Fruit fly (Drosophila melanogaster) whole organism, embryonic: ENCODE results near the gene rhea.

Source experiments
- Antp ChIP-seq: fragments of 200-800 bp; sonication (Bioruptor generic); optimal IDR thresholded peaks from 3 replicates; lab custom pipeline; 2016; ENCODE audit warnings: missing biosample characterization, missing genetic modification characterization
- Atf6 ChIP-seq: fragments of 200-800 bp; sonication (Bioruptor generic); IDR thresholded peaks from 2 replicates; pipeline ENCODE4 v1.3.6; 2022; ENCODE audit warnings: missing biosample characterization, missing genetic modification characterization
- Bdp1 ChIP-seq: fragments of 200-800 bp; sonication (Bioruptor generic); optimal IDR thresholded peaks from 3 replicates; lab custom pipeline; 2016; ENCODE audit warnings: missing biosample characterization, missing genetic modification characterization
- C15 ChIP-seq: fragments of 200-800 bp; sonication (Bioruptor generic); IDR thresholded peaks from 3 replicates; pipeline ENCODE4 v1.3.6; 2022; ENCODE audit warnings: missing biosample characterization, missing genetic modification characterization
- CG10321 ChIP-seq: fragments of 200-800 bp; sonication (Bioruptor generic); IDR thresholded peaks from 2 replicates; pipeline ENCODE4 v1.3.6; 2022; ENCODE audit warnings: missing biosample characterization, missing genetic modification characterization
- CG12155 ChIP-seq: fragments of 200-800 bp; sonication (Bioruptor generic); optimal IDR thresholded peaks from 3 replicates; lab custom pipeline; 2016; ENCODE audit warnings: missing biosample characterization, missing genetic modification characterization
- CG1233 ChIP-seq: fragments of 200-800 bp; sonication (Bioruptor generic); optimal IDR thresholded peaks from 4 replicates; lab custom pipeline; 2018; ENCODE audit warnings: missing biosample characterization, mild to moderate bottlenecking, missing genetic modification characterization
- CG13775 ChIP-seq: fragments of 200-800 bp; sonication (Bioruptor generic); optimal IDR thresholded peaks from 3 replicates; lab custom pipeline; 2017; ENCODE audit warnings: missing biosample characterization, mild to moderate bottlenecking, missing genetic modification characterization
- CG14965 ChIP-seq: fragments of 200-800 bp; sonication (Bioruptor generic); optimal IDR thresholded peaks from 2 replicates; lab custom pipeline; 2016; ENCODE audit warnings: missing biosample characterization, missing genetic modification characterization, borderline replicate concordance
- CG15073 ChIP-seq: fragments of 200-800 bp; sonication (Bioruptor generic); optimal IDR thresholded peaks from 2 replicates; lab custom pipeline; 2016; ENCODE audit warnings: missing biosample characterization, missing genetic modification characterization
- CG15269 ChIP-seq: fragments of 200-800 bp; sonication (Bioruptor generic); optimal IDR thresholded peaks from 2 replicates; lab custom pipeline; 2018; ENCODE audit warnings: missing biosample characterization, mild to moderate bottlenecking, missing genetic modification characterization, moderate library complexity
- CG17802 ChIP-seq: fragments of 200-800 bp; sonication (Bioruptor generic); optimal IDR thresholded peaks from 2 replicates; lab custom pipeline; 2018; ENCODE audit warnings: missing biosample characterization, mild to moderate bottlenecking, missing genetic modification characterization, moderate library complexity
- CG2129 ChIP-seq: fragments of 200-800 bp; sonication (Bioruptor generic); IDR thresholded peaks from 2 replicates; pipeline ENCODE4 v1.3.6; 2022; ENCODE audit warnings: missing biosample characterization, missing genetic modification characterization; ENCODE audit not compliant: partially characterized antibody
- CG3065 ChIP-seq: fragments of 200-800 bp; sonication (Bioruptor generic); optimal IDR thresholded peaks from 2 replicates; lab custom pipeline; 2016; ENCODE audit warnings: missing biosample characterization, missing genetic modification characterization
- CG31441 ChIP-seq: fragments of 200-800 bp; sonication (Bioruptor generic); IDR thresholded peaks from 2 replicates; pipeline ENCODE4 v1.3.6; 2022; ENCODE audit warnings: missing biosample characterization, missing genetic modification characterization
- CG3163 ChIP-seq: fragments of 200-800 bp; sonication (Bioruptor generic); optimal IDR thresholded peaks from 3 replicates; lab custom pipeline; 2016; ENCODE audit warnings: missing biosample characterization, missing genetic modification characterization
- CG33557 ChIP-seq: fragments of 200-800 bp; sonication (Bioruptor generic); optimal IDR thresholded peaks from 2 replicates; lab custom pipeline; 2019; ENCODE audit warnings: missing biosample characterization, mild to moderate bottlenecking, missing genetic modification characterization, moderate library complexity
- CG34422 ChIP-seq: fragments of 200-800 bp; sonication (Bioruptor generic); IDR thresholded peaks from 3 replicates; pipeline ENCODE4 v1.3.6; 2022; ENCODE audit warnings: missing biosample characterization, missing genetic modification characterization
- CG6272 ChIP-seq: fragments of 200-800 bp; sonication (Bioruptor generic); IDR thresholded peaks from 2 replicates; pipeline ENCODE4 v1.3.6; 2022; ENCODE audit warnings: missing biosample characterization, missing genetic modification characterization
- CG8290 ChIP-seq, 3 experiments: fragments of 200-800 bp; sonication (Bioruptor generic); optimal IDR thresholded peaks; 2 replicates each; lab custom pipeline; 2016 to 2019; ENCODE audit warnings: missing biosample characterization in 3 of 3, missing genetic modification characterization in 3 of 3, mild to moderate bottlenecking in 2 of 3, moderate library complexity in 1 of 3
- CG9797 ChIP-seq: fragments of 200-800 bp; sonication (Bioruptor generic); optimal IDR thresholded peaks from 3 replicates; lab custom pipeline; 2018; ENCODE audit warnings: missing biosample characterization, mild to moderate bottlenecking, missing genetic modification characterization
- GATAe ChIP-seq: fragments of 200-800 bp; sonication (Bioruptor generic); conservative IDR thresholded peaks from 2 replicates; pipeline ENCODE4 v1.3.6; 2022; ENCODE audit warnings: missing biosample characterization, missing genetic modification characterization
- H15 ChIP-seq: fragments of 200-800 bp; sonication (Bioruptor generic); IDR thresholded peaks from 3 replicates; pipeline ENCODE4 v1.3.6; 2022; ENCODE audit warnings: missing biosample characterization, missing genetic modification characterization
- Hey ChIP-seq: fragments of 200-800 bp; sonication (Bioruptor generic); optimal IDR thresholded peaks from 3 replicates; lab custom pipeline; 2018; ENCODE audit warnings: missing biosample characterization, mild to moderate bottlenecking, missing genetic modification characterization
- Mad ChIP-seq: fragments of 200-800 bp; sonication (Bioruptor generic); optimal IDR thresholded peaks from 2 replicates; lab custom pipeline; 2016; ENCODE audit warnings: missing biosample characterization, missing genetic modification characterization
- NfI ChIP-seq: fragments of 200-800 bp; sonication (Bioruptor generic); optimal IDR thresholded peaks from 3 replicates; lab custom pipeline; 2018; ENCODE audit warnings: missing biosample characterization, mild to moderate bottlenecking, missing genetic modification characterization, moderate library complexity
- Ptx1 ChIP-seq: fragments of 200-800 bp; sonication (Bioruptor generic); IDR thresholded peaks from 2 replicates; pipeline ENCODE4 v1.3.6; 2022; ENCODE audit warnings: missing biosample characterization, missing genetic modification characterization
- Sin3A ChIP-seq: fragments of >200 bp; optimal IDR thresholded peaks from 2 replicates; lab custom pipeline; 2018
- Vsx1 ChIP-seq: fragments of 200-800 bp; sonication (Bioruptor generic); optimal IDR thresholded peaks from 2 replicates; lab custom pipeline; 2017; ENCODE audit warnings: missing biosample characterization, mild to moderate bottlenecking, missing genetic modification characterization, missing genetic modification reagents
- aop ChIP-seq: fragments of 200-800 bp; sonication (Bioruptor generic); IDR thresholded peaks from 2 replicates; pipeline ENCODE4 v1.3.6; 2022; ENCODE audit warnings: missing biosample characterization, missing genetic modification characterization
- ato ChIP-seq: fragments of 200-800 bp; sonication (Bioruptor generic); IDR thresholded peaks from 2 replicates; pipeline ENCODE4 v1.3.6; 2022; ENCODE audit warnings: missing biosample characterization, missing genetic modification characterization; ENCODE audit not compliant: partially characterized antibody
- dati ChIP-seq: fragments of 200-800 bp; sonication (Bioruptor generic); IDR thresholded peaks from 2 replicates; pipeline ENCODE4 v1.3.6; 2022; ENCODE audit warnings: missing biosample characterization, missing genetic modification characterization
- disco-r ChIP-seq: fragments of 200-800 bp; sonication (Bioruptor generic); optimal IDR thresholded peaks from 2 replicates; lab custom pipeline; 2016; ENCODE audit warnings: missing biosample characterization, missing genetic modification characterization
- dm ChIP-seq: fragments of 200-800 bp; sonication (Bioruptor generic); optimal IDR thresholded peaks from 3 replicates; lab custom pipeline; 2016; ENCODE audit warnings: missing biosample characterization, missing genetic modification characterization
- fd64A ChIP-seq: fragments of 200-800 bp; sonication (Bioruptor generic); optimal IDR thresholded peaks from 3 replicates; lab custom pipeline; 2018; ENCODE audit warnings: missing biosample characterization, mild to moderate bottlenecking, missing genetic modification characterization
- gcm2 ChIP-seq: fragments of 200-800 bp; sonication (Bioruptor generic); optimal IDR thresholded peaks from 2 replicates; lab custom pipeline; 2016; ENCODE audit warnings: missing biosample characterization, missing genetic modification characterization
- gsb-n ChIP-seq: fragments of 200-800 bp; sonication (Bioruptor generic); optimal IDR thresholded peaks from 3 replicates; lab custom pipeline; 2018; ENCODE audit warnings: missing biosample characterization, mild to moderate bottlenecking, missing genetic modification characterization
- lola ChIP-seq, 3 experiments: fragments of >200 bp in 2 of 3; fragments of 200-800 bp in 1 of 3; sonication (Bioruptor generic) in 1 of 3; optimal IDR thresholded peaks; 2 replicates each; lab custom pipeline; 2017 to 2019; ENCODE audit warnings: missing biosample characterization in 3 of 3, missing genetic modification characterization in 3 of 3, mild to moderate bottlenecking in 1 of 3, moderate library complexity in 1 of 3
- luna ChIP-seq: fragments of 200-800 bp; sonication (Bioruptor generic); optimal IDR thresholded peaks from 2 replicates; lab custom pipeline; 2016; ENCODE audit warnings: missing biosample characterization, missing genetic modification characterization
- prd ChIP-seq, 3 experiments: fragments of >200 bp in 2 of 3; fragments of 200-800 bp in 1 of 3; sonication (Bioruptor generic) in 1 of 3; optimal IDR thresholded peaks in 2 of 3; IDR thresholded peaks in 1 of 3; 2 replicates in 2 of 3; 3 replicates in 1 of 3; pipeline versions ENCODE4 v1.3.6 to Lab custom; 2017 to 2022; ENCODE audit warnings: missing biosample characterization in 1 of 3, missing genetic modification characterization in 1 of 3
- row ChIP-seq: fragments of 200-800 bp; sonication (Bioruptor generic); IDR thresholded peaks from 3 replicates; pipeline ENCODE4 v1.3.6; 2022; ENCODE audit warnings: missing biosample characterization, missing genetic modification characterization
- schlank ChIP-seq: fragments of 200-800 bp; sonication (Bioruptor generic); optimal IDR thresholded peaks from 2 replicates; lab custom pipeline; 2018; ENCODE audit warnings: missing biosample characterization, mild to moderate bottlenecking, missing genetic modification characterization
- sd ChIP-seq: fragments of 200-800 bp; sonication (Bioruptor generic); optimal IDR thresholded peaks from 3 replicates; lab custom pipeline; 2018; ENCODE audit warnings: missing biosample characterization, mild to moderate bottlenecking, missing genetic modification characterization, moderate library complexity
- sna ChIP-seq: fragments of 200-800 bp; sonication (Bioruptor generic); IDR thresholded peaks from 2 replicates; pipeline ENCODE4 v1.3.6; 2022; ENCODE audit warnings: missing biosample characterization, missing genetic modification characterization; ENCODE audit not compliant: partially characterized antibody
- sr ChIP-seq: fragments of 200-800 bp; sonication (Bioruptor generic); IDR thresholded peaks from 3 replicates; pipeline ENCODE4 v1.3.6; 2022; ENCODE audit warnings: missing biosample characterization, missing genetic modification characterization
- ssp ChIP-seq: fragments of 200-800 bp; sonication (Bioruptor generic); IDR thresholded peaks from 2 replicates; pipeline ENCODE4 v1.3.6; 2022; ENCODE audit warnings: missing biosample characterization, missing genetic modification characterization
- tgo ChIP-seq: fragments of 200-800 bp; sonication (Bioruptor generic); IDR thresholded peaks from 3 replicates; pipeline ENCODE4 v1.3.6; 2022; ENCODE audit warnings: missing biosample characterization, missing genetic modification characterization
- tx ChIP-seq: fragments of 200-800 bp; sonication (Bioruptor generic); optimal IDR thresholded peaks from 2 replicates; lab custom pipeline; 2016; ENCODE audit warnings: missing biosample characterization, missing genetic modification characterization

The rhea gene

DNA sequence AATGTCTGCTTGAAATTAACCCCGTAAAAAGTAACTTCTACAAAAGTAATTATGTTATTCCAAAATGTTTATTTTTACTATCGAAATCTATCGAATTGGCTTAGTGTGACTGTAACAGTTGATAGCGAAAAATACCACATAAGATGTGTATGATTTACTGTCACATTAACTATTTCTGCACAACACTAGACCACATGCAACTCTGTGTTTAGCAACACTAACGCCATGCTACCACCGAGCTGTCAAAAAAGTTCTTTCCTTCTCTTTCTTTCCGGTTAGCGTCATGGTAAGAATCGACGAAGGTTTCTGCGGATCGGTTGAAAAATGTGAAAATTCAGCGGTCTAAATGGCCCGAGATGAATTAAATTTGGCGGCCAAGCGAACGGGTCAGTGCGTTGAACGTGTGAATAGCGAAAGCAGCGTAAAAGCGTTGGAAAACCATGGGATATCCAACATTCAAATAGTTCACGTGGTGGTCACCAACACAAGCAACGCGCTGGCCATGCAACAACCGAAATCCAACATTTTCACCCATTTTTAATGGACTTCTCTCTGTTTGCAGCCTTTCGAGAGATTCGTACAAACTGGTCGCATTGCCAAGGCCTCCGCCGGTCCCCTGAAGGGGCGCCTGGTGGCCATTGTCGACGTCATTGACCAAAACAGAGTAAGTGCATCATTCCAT lies 56.1 kb downstream of the rhea start, which contains the start of the genes Nelf-E and RpL14 (continued):
- peak; percentile 94 for TF ChIP-seq H15 (GFP tag; lab: Robert Waterston, UW)
- TF ChIP-seq Mad (GFP tag; lab: Kevin White, UChicago), result peak; percentile 96
- TF ChIP-seq CG6272, result peak; percentile 85
- TF ChIP-seq Vsx1, result peak; percentile 96
- peak; percentile 91 for TF ChIP-seq C15 (GFP tag; lab: Robert Waterston, UW)
- peak; percentile 79 for TF ChIP-seq CG10321 (GFP tag; lab: Robert Waterston, UW)
- TF ChIP-seq CG17802 (tag; lab: Kevin White, UChicago), result peak; percentile 90
- 0 out of 2 replicates have a peak, but pooled peaks have one; percentile 14 for TF ChIP-seq ato
- peak; percentile 94 for TF ChIP-seq CG31441 (GFP tag; lab: Robert Waterston, UW)
- peak in 1 of 3 experiments; percentile 72 for TF ChIP-seq lola (GFP tag; optimal IDR thresholded peaks at IDR 0.05; lab: Kevin White, UChicago)
- TF ChIP-seq CG34422, result peak; percentile 93
- peak; percentile 100 for TF ChIP-seq dm
- TF ChIP-seq Antp, result peak; percentile 94
- peak; percentile 95 for TF ChIP-seq fd64A (GFP tag; lab: Kevin White, UChicago)
- peak; percentile 95 for TF ChIP-seq schlank
- TF ChIP-seq tx (GFP tag; lab: Kevin White, UChicago), result peak; percentile 90
- peak; percentile 82 for TF ChIP-seq CG14965
- no peak for TF ChIP-seq sd (tag; lab: Kevin White, UChicago)
- TF ChIP-seq row (GFP tag; lab: Robert Waterston, UW), result peak; percentile 68
- peak; percentile 97 for TF ChIP-seq CG13775 (GFP tag; lab: Kevin White, UChicago)
- peak; percentile 89 for TF ChIP-seq CG15269
- TF ChIP-seq CG12155 (GFP tag; lab: Kevin White, UChicago), result peak; percentile 88
- TF ChIP-seq CG3163 (GFP tag; lab: Kevin White, UChicago), result peak; percentile 91
- peak; percentile 92 for TF ChIP-seq Atf6 (GFP tag; lab: Robert Waterston, UW)
- peak; percentile 98 for TF ChIP-seq NfI
- TF ChIP-seq CG1233 (GFP tag; lab: Kevin White, UChicago), result peak; percentile 97
- TF ChIP-seq ssp, result peak; percentile 84
- TF ChIP-seq CG2129 (GFP tag; lab: Robert Waterston, UW), result no peak
- no peak for TF ChIP-seq prd (optimal IDR thresholded peaks at IDR 0.05; lab: Kevin White, UChicago)
- peak; percentile 84 for TF ChIP-seq prd (GFP tag; IDR thresholded peaks at IDR 0.05; lab: Robert Waterston, UW)
- TF ChIP-seq aop (GFP tag; lab: Robert Waterston, UW), result no peak; the same call in 1 of the 2 replicates
- peak; percentile 94 for TF ChIP-seq Hey (tag; lab: Kevin White, UChicago)
- peak; percentile 89 for TF ChIP-seq Ptx1
- peak; percentile 90 for TF ChIP-seq tgo (GFP tag; lab: Robert Waterston, UW)
- TF ChIP-seq Sin3A (lab: Kevin White, UChicago), result peak; percentile 55
- TF ChIP-seq CG15073 (GFP tag; lab: Kevin White, UChicago), result no peak
- TF ChIP-seq GATAe, result peak; percentile 66; the same call in 1 of the 2 replicates
- TF ChIP-seq CG33557, result peak; percentile 89
- peak; percentile 93 for TF ChIP-seq gcm2
- peak; percentile 95 for TF ChIP-seq disco-r (GFP tag; lab: Kevin White, UChicago)
- TF ChIP-seq CG8290 (GFP tag; optimal IDR thresholded peaks at IDR 0.05; lab: Kevin White, UChicago), result no peak
- peak; percentile 89 to 99 for TF ChIP-seq CG8290 (tag; optimal IDR thresholded peaks at IDR 0.05; lab: Kevin White, UChicago)
- peak; percentile 96 for TF ChIP-seq gsb-n (tag; lab: Kevin White, UChicago)
- peak; percentile 86 for TF ChIP-seq CG3065 (GFP tag; lab: Kevin White, UChicago)
- peak; percentile 31; the same call in 1 of the 2 replicates for TF ChIP-seq sna
- TF ChIP-seq luna, result peak; percentile 96
- peak; percentile 89 for TF ChIP-seq dati (GFP tag; lab: Robert Waterston, UW)
- peak; percentile 93 for TF ChIP-seq sr (GFP tag; lab: Robert Waterston, UW)
- TF ChIP-seq CG9797 (GFP tag; lab: Kevin White, UChicago), result peak; percentile 99
- TF ChIP-seq Bdp1 (GFP tag; lab: Kevin White, UChicago), result peak; percentile 91
